Fruit fly (Drosophila melanogaster) whole organism, larva: ENCODE measurements around the gene L2HGDH.

Source experiments
- noc ChIP-seq: fragments of 200-800 bp; sonication (Bioruptor generic); optimal IDR thresholded peaks from 3 replicates; lab custom pipeline; 2019; ENCODE audit warnings: missing biosample characterization, mild to moderate bottlenecking, missing genetic modification characterization, moderate library complexity

The L2HGDH gene

DNA sequence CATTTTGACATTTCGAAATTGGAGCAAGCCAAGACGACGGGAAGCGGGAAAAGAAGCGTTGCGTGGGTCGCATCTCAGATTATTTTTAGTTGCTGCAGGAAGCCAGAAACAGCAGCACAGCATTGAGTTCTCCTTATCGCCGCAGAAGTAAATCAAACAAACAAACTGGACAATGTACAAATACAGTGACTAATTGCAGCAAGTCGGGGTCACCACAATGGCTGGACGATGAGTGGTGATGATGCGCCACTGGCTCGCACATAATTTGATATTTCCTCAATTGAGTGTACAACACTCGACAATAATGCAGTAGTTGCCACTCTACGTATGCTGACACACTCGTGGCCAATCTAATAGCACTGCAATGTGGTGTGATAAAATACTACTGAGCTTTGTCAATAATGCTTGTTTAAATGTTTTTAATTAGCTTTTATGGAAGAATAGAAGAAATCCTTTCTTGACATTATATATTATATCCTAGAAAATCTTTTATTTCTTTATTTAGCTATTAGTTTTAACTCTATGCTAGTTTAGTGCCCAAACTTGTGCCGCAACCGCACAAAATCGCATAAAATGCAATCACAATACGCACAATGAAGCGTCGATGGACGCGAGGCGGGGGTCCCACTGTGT lies 7.8 kb upstream of the L2HGDH start:
- no peak for TF ChIP-seq noc (tag; lab: Kevin White, UChicago)

DNA sequence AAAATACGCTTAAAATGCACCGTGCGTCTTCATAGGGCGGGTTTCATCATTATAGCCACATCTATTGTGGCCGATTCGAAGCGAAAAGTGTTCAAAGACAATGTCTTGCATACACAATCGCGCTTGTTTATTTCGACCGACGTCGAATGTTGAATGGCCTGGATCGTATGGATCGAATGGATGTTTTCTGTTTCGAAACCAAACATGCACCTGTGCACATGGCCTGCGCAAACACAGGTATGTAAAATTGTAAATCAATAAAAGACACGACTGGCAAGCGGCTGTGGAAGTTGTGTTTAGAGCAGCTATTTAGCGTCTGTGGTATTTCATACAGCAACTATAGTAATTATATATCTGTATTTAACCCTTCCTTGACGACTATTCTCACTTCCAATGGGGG lies 7.2 kb upstream of the L2HGDH start:
- TF ChIP-seq noc (tag; lab: Kevin White, UChicago) = no peak

dm6 chr2L:18980982-18981381 lies 6.7 kb upstream of the L2HGDH start:
- TF ChIP-seq noc (tag; lab: Kevin White, UChicago) = no peak

- TF ChIP-seq noc (tag; lab: Kevin White, UChicago) = no peak
These were observed 5.2 kb upstream of the L2HGDH start for dm6 chr2L:18979407-18979806.

- TF ChIP-seq noc (tag; lab: Kevin White, UChicago) = no peak
These were observed 4.7 kb upstream of the L2HGDH start for dm6 chr2L:18978923-18979322.

dm6 chr2L:18976749-18977148 lies 2.5 kb upstream of the L2HGDH start:
- TF ChIP-seq noc (tag; lab: Kevin White, UChicago) = no peak

DNA sequence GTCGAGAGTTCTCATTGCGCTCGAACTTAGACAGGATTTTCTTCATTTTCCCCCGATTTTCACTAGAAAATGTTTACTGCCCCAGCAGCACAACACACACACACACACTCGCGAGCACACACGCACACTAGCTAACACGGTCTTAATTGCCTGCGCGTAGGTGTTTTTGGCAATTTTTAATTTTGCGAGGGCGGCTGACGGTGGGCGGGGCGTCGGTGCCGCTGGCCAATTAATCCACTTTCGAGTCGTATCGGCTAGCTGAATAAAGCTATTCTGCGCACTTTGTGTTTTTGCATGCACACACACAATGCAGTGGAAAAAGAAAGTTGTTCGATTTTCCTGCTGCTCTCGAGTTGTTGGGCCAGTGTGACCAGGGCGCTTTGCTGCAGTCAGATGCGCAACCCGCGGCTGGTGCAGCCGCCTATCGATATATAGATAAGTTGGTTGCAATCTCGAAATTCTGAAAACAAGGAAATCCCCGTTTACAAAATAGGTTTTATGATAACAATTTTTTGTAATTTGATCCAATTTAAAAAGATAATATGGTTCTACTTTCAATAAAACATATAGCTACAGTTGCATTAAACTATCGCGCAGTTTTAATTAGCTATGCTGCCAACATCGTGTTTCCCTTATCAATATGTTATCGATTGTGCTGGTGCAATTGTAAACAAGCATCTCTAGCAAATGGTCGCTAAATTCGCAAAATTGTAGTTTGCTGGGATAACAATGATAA lies 5.7 kb downstream of the L2HGDH start, which contains the start of the genes Nak and Tango6:
Nak (minus strand) TSS at position 375 of the 736 bp plus-strand sequence.
Tango6 (plus strand) TSS at position 659 of the 736 bp plus-strand sequence.
- TF ChIP-seq noc (tag; lab: Kevin White, UChicago) = no peak

DNA sequence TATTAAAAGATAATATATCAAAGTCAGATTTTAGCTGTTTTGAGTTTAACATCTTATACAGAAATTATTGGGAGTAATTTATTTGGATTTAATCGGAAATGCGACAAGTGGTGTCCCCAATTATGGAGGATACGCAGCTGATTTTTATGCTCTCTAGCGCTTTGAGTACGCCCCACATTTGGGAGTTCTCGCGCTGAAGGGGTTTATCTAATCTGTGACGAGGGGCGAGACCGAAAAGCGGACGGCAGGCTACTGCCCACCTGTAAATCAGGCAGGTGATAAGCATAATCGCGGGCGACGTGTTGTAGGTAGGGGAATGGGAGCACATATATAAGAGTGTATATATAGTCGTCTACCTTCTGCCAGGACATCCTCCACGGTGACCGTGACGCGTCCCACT lies 6.4 kb downstream of the L2HGDH start:
- no peak for TF ChIP-seq noc (tag; lab: Kevin White, UChicago)

DNA sequence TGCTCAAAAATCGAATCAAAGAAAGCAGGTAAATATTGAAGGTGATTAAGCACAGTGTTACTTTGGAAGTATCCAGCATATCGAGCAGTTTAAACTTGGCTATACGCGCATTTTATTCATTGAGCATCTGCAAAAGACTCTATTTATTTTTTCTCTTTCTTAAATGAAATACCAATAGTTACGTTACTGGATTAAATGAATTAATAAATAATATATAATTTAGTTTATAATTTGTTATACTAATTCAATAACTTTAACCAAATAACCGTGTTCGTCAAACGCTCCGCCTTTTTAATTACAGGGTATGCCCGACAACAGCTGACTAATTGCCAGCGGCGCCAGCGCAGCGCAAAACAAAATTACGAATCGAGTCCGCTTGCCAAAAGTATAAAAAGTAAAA lies 7.4 kb downstream of the L2HGDH start:
- TF ChIP-seq noc (tag; lab: Kevin White, UChicago) = peak; percentile 60

dm6 chr2L:18966214-18966556 lies 8.1 kb downstream of the L2HGDH start:
- TF ChIP-seq noc (tag; lab: Kevin White, UChicago) = peak; percentile 69

dm6 chr2L:18965367-18966213 lies 8.7 kb downstream of the L2HGDH start:
- peak; percentile 77 for TF ChIP-seq noc (tag; lab: Kevin White, UChicago)

DNA sequence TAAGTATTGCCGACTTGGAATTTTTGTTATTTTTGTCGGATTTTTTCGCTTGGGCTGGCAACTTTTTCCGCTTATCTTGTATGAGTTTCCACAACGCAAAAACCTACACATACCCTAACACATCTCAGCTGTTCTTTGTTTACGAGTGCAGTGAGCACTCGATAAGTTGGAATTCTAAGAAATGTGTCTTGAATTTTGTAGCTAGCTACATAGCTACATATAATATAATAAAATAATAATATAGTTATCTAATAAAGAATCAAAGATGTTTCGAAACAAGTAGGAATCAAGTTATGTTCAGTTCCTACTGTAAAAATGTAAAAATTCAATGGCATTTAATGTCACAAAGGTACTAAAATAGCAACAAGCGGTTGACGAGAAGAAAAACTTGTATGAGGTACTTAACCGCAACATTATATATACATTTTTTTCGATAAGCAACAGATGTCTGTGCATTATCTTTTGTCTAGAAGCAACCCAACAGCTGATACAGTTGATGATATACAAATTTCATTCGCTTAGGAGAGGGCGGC lies 17.0 kb downstream of the L2HGDH start, which contains the start of gene Bhmt:
Bhmt (minus strand) TSS at position 170 of the 533 bp plus-strand sequence.
- TF ChIP-seq noc (tag; lab: Kevin White, UChicago) = peak; percentile 90

- peak; percentile 42 for TF ChIP-seq noc (tag; lab: Kevin White, UChicago)
These were observed 18.6 kb downstream of the L2HGDH start for dm6 chr2L:18955666-18956065.

dm6 chr2L:18954255-18954715 lies 20.0 kb downstream of the L2HGDH start, which contains the start of gene CG10621:
Gene CG10621, minus strand, starts transcription at chr2L:18954431.
- peak; percentile 75 for TF ChIP-seq noc (tag; lab: Kevin White, UChicago)

DNA sequence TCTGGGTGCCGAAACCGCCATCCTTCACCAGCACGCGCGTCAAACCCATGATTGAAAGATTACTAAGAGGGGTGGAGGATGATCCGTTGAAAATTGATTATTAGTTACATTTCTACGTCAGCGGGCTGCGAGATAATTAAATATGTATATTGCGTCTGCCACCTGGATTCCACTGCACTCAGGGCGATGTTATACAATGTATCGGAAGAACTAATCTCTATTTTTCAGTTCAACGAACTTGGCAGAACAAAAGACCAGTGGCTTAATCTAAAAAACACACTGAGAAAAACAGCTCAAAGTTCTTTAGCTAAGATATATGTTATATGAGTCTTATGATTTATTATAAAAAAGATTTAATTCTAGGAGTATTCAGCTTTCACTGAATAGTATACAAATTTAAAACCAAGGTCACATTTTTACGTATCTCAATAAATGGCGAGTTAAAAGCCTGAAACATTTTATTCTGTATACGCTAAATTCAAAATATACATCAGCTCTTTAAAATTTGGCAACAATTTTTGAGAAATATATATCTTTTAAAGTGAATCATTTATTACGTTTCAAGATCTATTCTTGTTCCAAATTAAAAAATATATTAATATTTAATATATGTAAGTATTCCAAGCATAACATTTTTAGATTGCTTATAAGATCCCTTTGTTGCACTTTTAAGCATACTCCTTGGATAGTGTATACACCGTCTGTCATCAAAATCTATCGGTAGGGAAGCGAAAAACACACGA lies 20.6 kb downstream of the L2HGDH start:
- TF ChIP-seq noc (tag; lab: Kevin White, UChicago) = no peak
